Worm (Caenorhabditis elegans) whole organism, late embryonic: ENCODE data around the gene ttr-59.

Experiments
- C38D4.7 ChIP-seq: fragments of 200-800 bp; sonication (Bioruptor generic); optimal IDR thresholded peaks from 2 replicates; lab custom pipeline; 2018; ENCODE audit warnings: mild to moderate bottlenecking, missing genetic modification characterization, moderate library complexity, missing compliant biosample characterization
- ama-1 ChIP-seq: fragments of 150-350 bp; optimal IDR thresholded peaks from 2 replicates; lab custom pipeline; 2014
- ceh-18 ChIP-seq: sonication (generic microtip); optimal IDR thresholded peaks from 2 replicates; lab custom pipeline; 2016; ENCODE audit warnings: missing genetic modification characterization, missing compliant biosample characterization
- ceh-2 ChIP-seq: sonication (generic microtip); optimal IDR thresholded peaks from 2 replicates; lab custom pipeline; 2016; ENCODE audit warnings: missing genotype, missing genetic modification characterization, missing compliant biosample characterization
- lin-11 ChIP-seq: fragments of 200-800 bp; sonication (Bioruptor generic); optimal IDR thresholded peaks from 2 replicates; lab custom pipeline; 2018; ENCODE audit warnings: mild to moderate bottlenecking, missing genetic modification characterization, missing compliant biosample characterization
- nhr-11 ChIP-seq: fragments of 150-350 bp; optimal IDR thresholded peaks from 2 replicates; lab custom pipeline; 2014; ENCODE audit warnings: missing biosample characterization, missing genetic modification characterization
- tbx-2 ChIP-seq: sonication (generic microtip); optimal IDR thresholded peaks from 2 replicates; lab custom pipeline; 2016; ENCODE audit warnings: missing genetic modification characterization, missing compliant biosample characterization

DNA sequence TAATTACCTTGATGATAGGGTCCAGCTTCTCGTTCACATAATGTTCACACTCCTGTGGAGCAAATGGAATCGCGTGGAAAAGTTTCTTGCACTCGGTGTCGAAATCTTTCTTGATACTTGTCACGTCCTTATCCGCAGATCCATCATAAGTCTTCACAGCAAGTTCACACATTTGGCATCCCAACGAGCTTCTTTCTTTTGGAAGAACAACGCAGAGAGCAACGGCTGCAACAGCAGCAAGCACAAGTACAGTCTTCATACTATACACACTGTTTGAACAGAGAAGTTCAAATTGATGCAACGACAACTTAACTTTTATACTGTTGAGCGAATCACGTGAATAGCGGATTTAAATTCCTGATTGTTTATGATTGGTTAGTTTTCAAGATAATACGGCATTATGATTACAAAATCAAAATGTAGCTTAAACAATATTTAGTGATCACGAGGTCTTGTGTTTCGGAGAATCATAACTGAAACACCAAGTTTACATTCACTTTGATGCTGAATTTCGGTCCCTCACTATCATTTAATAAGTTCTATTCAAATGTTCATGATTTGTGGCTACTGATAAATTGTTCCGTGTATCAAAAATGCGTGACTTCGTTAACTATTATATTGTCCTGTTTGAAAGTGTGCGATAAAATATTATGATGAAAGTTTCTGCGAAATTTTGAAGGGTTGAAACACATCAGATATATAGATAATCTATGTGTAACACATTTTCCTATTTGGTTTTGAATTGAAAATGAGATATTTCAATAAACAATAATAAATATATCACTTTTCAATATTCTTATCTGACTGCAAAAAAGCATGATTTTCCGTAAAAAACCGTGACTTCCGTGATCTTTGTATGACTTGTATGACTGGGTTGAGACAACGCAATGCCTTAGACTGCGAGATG lies 12.9 kb upstream of the ttr-59 start, which contains the start of the genes spp-2 and spp-6:
- TF ChIP-seq lin-11 (tag; lab: Kevin White, UChicago) (no peak), ama-1 (lab: Kevin White, UChicago) (no peak), C38D4.7 (GFP tag; lab: Kevin White, UChicago) (no peak), tbx-2 (tag; lab: Kevin White, UChicago) (no peak), ceh-18 (tag; lab: Kevin White, UChicago) (no peak), nhr-11 (tag; lab: Kevin White, UChicago) (no peak), ceh-2 (tag; lab: Kevin White, UChicago) (no peak)
